Worm (Caenorhabditis elegans) whole organism, young adult: ENCODE results near the gene zmp-5.

Experiments used
- B0035.1 ChIP-seq: sonication (generic microtip); optimal IDR thresholded peaks from 2 replicates; lab custom pipeline; 2016; ENCODE audit warnings: missing genetic modification characterization, mild to moderate bottlenecking, missing compliant biosample characterization, missing genotype, missing genetic modification reagents
- F22D6.2 ChIP-seq: sonication (generic microtip); optimal IDR thresholded peaks from 2 replicates; lab custom pipeline; 2016; ENCODE audit warnings: mild to moderate bottlenecking, missing genetic modification characterization, missing compliant biosample characterization
- F39B2.1 ChIP-seq: fragments of 200-800 bp; sonication (Bioruptor generic); IDR thresholded peaks from 2 replicates; pipeline ENCODE4 v1.3.6; 2022; ENCODE audit warnings: missing genetic modification reagents, missing genetic modification characterization, missing compliant biosample characterization
- F55B11.4 ChIP-seq: sonication (generic microtip); optimal IDR thresholded peaks from 2 replicates; lab custom pipeline; 2016; ENCODE audit warnings: missing compliant biosample characterization, missing genetic modification characterization, borderline replicate concordance; ENCODE audit not compliant: insufficient read depth
- K11D2.4 ChIP-seq: fragments of 200-800 bp; sonication (Bioruptor generic); IDR thresholded peaks from 2 replicates; pipeline ENCODE4 v1.3.6; 2022; ENCODE audit warnings: missing genetic modification reagents, missing genetic modification characterization, missing compliant biosample characterization
- K12H6.12 ChIP-seq: fragments of 200-800 bp; sonication (Bioruptor generic); optimal IDR thresholded peaks from 2 replicates; lab custom pipeline; 2018; ENCODE audit warnings: mild to moderate bottlenecking, missing genetic modification characterization, missing compliant biosample characterization
- ZK185.1 ChIP-seq: sonication (generic microtip); optimal IDR thresholded peaks from 2 replicates; lab custom pipeline; 2016; ENCODE audit warnings: mild to moderate bottlenecking, missing genetic modification characterization, missing compliant biosample characterization; ENCODE audit not compliant: poor library complexity, severe bottlenecking
- atf-7 ChIP-seq: sonication (generic microtip); optimal IDR thresholded peaks from 2 replicates; lab custom pipeline; 2017; ENCODE audit warnings: mild to moderate bottlenecking, missing genetic modification characterization, missing compliant biosample characterization
- attf-3 ChIP-seq: fragments of 200-800 bp; sonication (Bioruptor generic); conservative IDR thresholded peaks from 2 replicates; pipeline ENCODE4 v1.3.6; 2022; ENCODE audit warnings: missing genetic modification reagents, missing genetic modification characterization, missing compliant biosample characterization
- cebp-1 ChIP-seq, 2 experiments: fragments of 200-800 bp in 1 of 2; sonication (Bioruptor generic) in 1 of 2; sonication (generic microtip) in 1 of 2; IDR thresholded peaks in 1 of 2; optimal IDR thresholded peaks in 1 of 2; 2 replicates each; pipeline versions ENCODE4 v1.3.6 to Lab custom; 2017 to 2022; ENCODE audit warnings: missing compliant biosample characterization in 2 of 2, missing genetic modification characterization in 2 of 2, mild to moderate bottlenecking in 1 of 2, missing genetic modification reagents in 1 of 2, moderate library complexity in 1 of 2
- ceh-100 ChIP-seq: fragments of 200-800 bp; sonication (Bioruptor generic); IDR thresholded peaks from 2 replicates; pipeline ENCODE4 v1.3.6; 2022; ENCODE audit warnings: missing genetic modification reagents, missing genetic modification characterization, missing compliant biosample characterization
- ceh-27 ChIP-seq: fragments of 200-800 bp; sonication (Bioruptor generic); optimal IDR thresholded peaks from 2 replicates; lab custom pipeline; 2018; ENCODE audit warnings: mild to moderate bottlenecking, missing genetic modification characterization, moderate library complexity, missing compliant biosample characterization
- ceh-58 ChIP-seq: fragments of 200-800 bp; sonication (Bioruptor generic); IDR thresholded peaks from 2 replicates; pipeline ENCODE4 v1.3.6; 2022; ENCODE audit warnings: missing genetic modification characterization, missing compliant biosample characterization
- egl-44 ChIP-seq: fragments of 200-800 bp; sonication (Bioruptor generic); IDR thresholded peaks from 2 replicates; pipeline ENCODE4 v1.3.6; 2022; ENCODE audit warnings: missing genetic modification reagents, missing genetic modification characterization, missing compliant biosample characterization
- egrh-3 ChIP-seq: fragments of 200-800 bp; sonication (Bioruptor generic); IDR thresholded peaks from 2 replicates; pipeline ENCODE4 v1.3.6; 2022; ENCODE audit warnings: missing genetic modification reagents, missing genetic modification characterization, missing compliant biosample characterization
- ets-4 ChIP-seq: fragments of 200-800 bp; sonication (Bioruptor generic); optimal IDR thresholded peaks from 2 replicates; lab custom pipeline; 2018; ENCODE audit warnings: mild to moderate bottlenecking, missing genetic modification characterization, missing compliant biosample characterization
- hlh-12 ChIP-seq: sonication (generic microtip); optimal IDR thresholded peaks from 2 replicates; lab custom pipeline; 2016; ENCODE audit warnings: missing genetic modification characterization, missing compliant biosample characterization
- hmg-20 ChIP-seq: fragments of 200-800 bp; sonication (Bioruptor generic); IDR thresholded peaks from 2 replicates; pipeline ENCODE4 v1.3.6; 2022; ENCODE audit warnings: missing genetic modification reagents, missing genetic modification characterization, missing compliant biosample characterization
- hsf-1 ChIP-seq: fragments of 200-800 bp; sonication (Bioruptor generic); IDR thresholded peaks from 2 replicates; pipeline ENCODE4 v1.3.6; 2022; ENCODE audit warnings: missing genetic modification reagents, missing genetic modification characterization, missing compliant biosample characterization
- let-526 ChIP-seq: fragments of 200-800 bp; sonication (Bioruptor generic); IDR thresholded peaks from 2 replicates; pipeline ENCODE4 v1.3.6; 2022; ENCODE audit warnings: missing genetic modification reagents, missing genetic modification characterization, missing compliant biosample characterization
- let-607 ChIP-seq, 2 experiments: fragments of 200-800 bp in 1 of 2; sonication (Bioruptor generic) in 1 of 2; sonication (generic microtip) in 1 of 2; optimal IDR thresholded peaks; 2 replicates each; lab custom pipeline; 2016 to 2018; ENCODE audit warnings: mild to moderate bottlenecking in 2 of 2, missing compliant biosample characterization in 2 of 2, missing genetic modification characterization in 2 of 2, moderate library complexity in 2 of 2, missing genotype in 1 of 2
- lin-35 ChIP-seq, 3 experiments: fragments of 150-350 bp in 2 of 3; sonication (generic microtip) in 1 of 3; optimal IDR thresholded peaks; 2 replicates each; lab custom pipeline; 2014 to 2018; ENCODE audit warnings: missing biosample characterization in 3 of 3, missing genetic modification characterization in 3 of 3, missing genetic modification reagents in 3 of 3
- lin-40 ChIP-seq: sonication (generic microtip); optimal IDR thresholded peaks from 2 replicates; lab custom pipeline; 2016; ENCODE audit warnings: missing genetic modification characterization, mild to moderate bottlenecking, missing compliant biosample characterization, missing genotype, missing genetic modification reagents
- lsy-27 ChIP-seq: sonication (generic microtip); optimal IDR thresholded peaks from 2 replicates; lab custom pipeline; 2017; ENCODE audit warnings: missing genetic modification characterization, mild to moderate bottlenecking, missing compliant biosample characterization, antibody characterized with exemption, missing genotype, borderline replicate concordance; ENCODE audit not compliant: insufficient read depth
- madf-10 ChIP-seq: sonication (generic microtip); optimal IDR thresholded peaks from 2 replicates; lab custom pipeline; 2016; ENCODE audit warnings: mild to moderate bottlenecking, missing genetic modification characterization, missing compliant biosample characterization
- madf-3 ChIP-seq: fragments of 200-800 bp; sonication (Bioruptor generic); IDR thresholded peaks from 2 replicates; pipeline ENCODE4 v1.3.6; 2022; ENCODE audit warnings: missing genetic modification reagents, missing genetic modification characterization, missing compliant biosample characterization
- madf-6 ChIP-seq: fragments of 200-800 bp; sonication (Bioruptor generic); IDR thresholded peaks from 2 replicates; pipeline ENCODE4 v1.3.6; 2022; ENCODE audit warnings: missing genetic modification reagents, missing genetic modification characterization, missing compliant biosample characterization
- madf-8 ChIP-seq: fragments of 200-800 bp; sonication (Bioruptor generic); conservative IDR thresholded peaks from 2 replicates; pipeline ENCODE4 v1.3.6; 2022; ENCODE audit warnings: missing genetic modification reagents, missing genetic modification characterization, missing compliant biosample characterization
- mel-28 ChIP-seq: sonication (generic microtip); optimal IDR thresholded peaks from 2 replicates; lab custom pipeline; 2016; ENCODE audit warnings: borderline replicate concordance, mild to moderate bottlenecking, missing genetic modification characterization, missing compliant biosample characterization
- mxl-1 ChIP-seq: sonication (generic microtip); optimal IDR thresholded peaks from 2 replicates; lab custom pipeline; 2016; ENCODE audit warnings: missing genetic modification characterization, missing compliant biosample characterization
- nhr-80 ChIP-seq: sonication (generic microtip); optimal IDR thresholded peaks from 2 replicates; lab custom pipeline; 2016; ENCODE audit warnings: missing genetic modification characterization, missing compliant biosample characterization
- pbrm-1 ChIP-seq: fragments of 200-800 bp; sonication (Bioruptor generic); IDR thresholded peaks from 2 replicates; pipeline ENCODE4 v1.3.6; 2022; ENCODE audit warnings: missing genetic modification reagents, missing genetic modification characterization, missing compliant biosample characterization
- rcor-1 ChIP-seq: fragments of 200-800 bp; sonication (Bioruptor generic); IDR thresholded peaks from 2 replicates; pipeline ENCODE4 v1.3.6; 2022; ENCODE audit warnings: missing genetic modification reagents, missing genetic modification characterization, missing compliant biosample characterization
- rec-8 ChIP-seq, 2 experiments: sonication (generic microtip); optimal IDR thresholded peaks; 2 replicates each; lab custom pipeline; 2016; ENCODE audit warnings: mild to moderate bottlenecking in 2 of 2, missing genetic modification characterization in 2 of 2, missing genetic modification reagents in 2 of 2, missing genotype in 2 of 2, missing biosample characterization in 1 of 2, missing compliant biosample characterization in 1 of 2, moderate library complexity in 1 of 2
- repo-1 ChIP-seq: sonication (generic microtip); optimal IDR thresholded peaks from 2 replicates; lab custom pipeline; 2017; ENCODE audit warnings: mild to moderate bottlenecking, missing genetic modification characterization, missing compliant biosample characterization
- snpc-4 ChIP-seq, 5 experiments: fragments of 150-350 bp in 1 of 5; sonication (generic microtip) in 4 of 5; optimal IDR thresholded peaks; 2 replicates each; lab custom pipeline; 2014 to 2018; ENCODE audit warnings: missing genetic modification characterization in 5 of 5, missing biosample characterization in 3 of 5, antibody characterized with exemption in 2 of 5, mild to moderate bottlenecking in 2 of 5, missing compliant biosample characterization in 2 of 5, missing genotype in 2 of 5, moderate library complexity in 2 of 5, missing genetic modification reagents in 1 of 5
- tbp1 ChIP-seq: fragments of 200-800 bp; sonication (Bioruptor generic); optimal IDR thresholded peaks from 2 replicates; lab custom pipeline; 2018; ENCODE audit warnings: mild to moderate bottlenecking, missing genetic modification characterization, missing compliant biosample characterization
- tbx-9 ChIP-seq: sonication (generic microtip); optimal IDR thresholded peaks from 2 replicates; lab custom pipeline; 2016; ENCODE audit warnings: borderline replicate concordance, missing genetic modification characterization, inconsistent platforms, missing compliant biosample characterization
- xnd-1 ChIP-seq: sonication (generic microtip); optimal IDR thresholded peaks from 2 replicates; lab custom pipeline; 2016; ENCODE audit warnings: missing genotype, missing genetic modification reagents, missing genetic modification characterization, missing compliant biosample characterization
- zim-3 ChIP-seq: sonication (generic microtip); optimal IDR thresholded peaks from 2 replicates; lab custom pipeline; 2017; ENCODE audit warnings: mild to moderate bottlenecking, missing genetic modification characterization, moderate library complexity, missing compliant biosample characterization

zmp-5 gene

DNA sequence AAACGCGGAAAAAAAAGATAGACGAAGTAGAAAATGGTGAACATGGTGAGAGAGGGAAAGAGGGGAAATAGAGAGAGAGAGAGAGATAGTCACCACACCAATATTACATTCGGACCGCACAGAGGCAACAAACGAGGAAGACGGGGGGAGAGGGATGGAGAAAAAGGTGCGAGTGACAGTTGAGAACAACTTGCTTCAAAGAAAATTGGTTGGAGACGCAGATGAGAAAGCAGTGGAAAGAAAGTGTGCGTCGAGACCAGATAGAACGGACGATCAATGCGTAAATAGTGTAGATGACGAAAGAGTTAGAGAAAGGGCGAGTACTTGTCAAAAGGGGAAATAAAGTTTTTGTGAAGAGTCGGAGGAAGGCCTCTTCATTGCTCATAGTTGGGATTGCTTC lies 23.5 kb downstream of the zmp-5 start (continued):
- no peak for TF ChIP-seq attf-3 (GFP tag; lab: Robert Waterston, UW)
- TF ChIP-seq snpc-4 (GFP tag; optimal IDR thresholded peaks at IDR 0.05; lab: Kevin White, UChicago) = no peak
- peak in 3 of 4 experiments; percentile 18 to 46 (median 38) for TF ChIP-seq snpc-4 (tag; optimal IDR thresholded peaks at IDR 0.05; lab: Kevin White, UChicago)
- 0 out of 2 replicates have a peak, but pooled peaks have one; percentile 17 for TF ChIP-seq ceh-100 (GFP tag; lab: Robert Waterston, UW)
- TF ChIP-seq ceh-27 (GFP tag; lab: Kevin White, UChicago) = peak; percentile 71
- peak; percentile 7 for TF ChIP-seq F22D6.2
- TF ChIP-seq repo-1 (tag; lab: Kevin White, UChicago) = peak; percentile 26
- 0 out of 2 replicates have a peak, but pooled peaks have one; percentile 30 for TF ChIP-seq egrh-3 (GFP tag; lab: Robert Waterston, UW)
- TF ChIP-seq K11D2.4 = 0 out of 2 replicates have a peak, but pooled peaks have one; percentile 28
- TF ChIP-seq tbp1 = peak; percentile 48
- TF ChIP-seq mxl-1 (tag; lab: Kevin White, UChicago) = no peak
- no peak for TF ChIP-seq mel-28 (tag; lab: Kevin White, UChicago)

DNA sequence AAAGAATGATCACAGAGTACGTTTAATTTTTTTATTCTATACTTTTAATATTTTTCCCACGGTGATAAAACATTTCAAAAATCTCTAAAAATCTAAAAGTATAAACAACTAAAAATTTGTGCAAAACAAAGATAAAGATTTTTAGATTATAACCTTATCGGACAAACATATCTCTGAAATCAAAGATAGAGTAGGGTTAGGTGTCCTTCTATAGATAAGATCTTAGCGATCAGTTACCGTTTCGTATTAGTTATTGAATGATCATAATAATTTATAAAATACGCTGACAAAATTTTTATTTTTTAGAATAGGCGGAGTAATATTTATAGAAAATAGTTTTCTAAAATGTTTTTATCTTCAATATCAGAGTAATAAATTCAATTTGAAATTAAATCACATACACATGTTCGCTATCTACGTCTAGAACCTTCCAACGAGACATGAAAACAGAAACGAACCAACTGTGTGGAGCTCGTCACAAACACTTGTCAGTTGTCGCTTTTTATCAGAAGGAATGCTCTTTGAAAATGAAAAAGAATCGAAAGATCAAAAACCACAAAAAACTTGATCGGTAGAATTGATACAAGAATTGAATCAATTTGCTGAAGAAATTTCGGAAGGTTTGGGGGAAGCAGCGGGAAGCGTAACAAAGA lies 24.8 kb downstream of the zmp-5 start:
- TF ChIP-seq B0035.1 (tag; lab: Kevin White, UChicago) = no peak
- TF ChIP-seq let-607 (tag; optimal IDR thresholded peaks at IDR 0.05; lab: Kevin White, UChicago) = peak in 1 of 2 experiments; percentile 5
- TF ChIP-seq hsf-1 (GFP tag; lab: Robert Waterston, UW) = 0 out of 2 replicates have a peak, but pooled peaks have one; percentile 28
- peak; percentile 22 for TF ChIP-seq nhr-80 (tag; lab: Kevin White, UChicago)
- TF ChIP-seq, all 124 proteins: peak for 3

DNA sequence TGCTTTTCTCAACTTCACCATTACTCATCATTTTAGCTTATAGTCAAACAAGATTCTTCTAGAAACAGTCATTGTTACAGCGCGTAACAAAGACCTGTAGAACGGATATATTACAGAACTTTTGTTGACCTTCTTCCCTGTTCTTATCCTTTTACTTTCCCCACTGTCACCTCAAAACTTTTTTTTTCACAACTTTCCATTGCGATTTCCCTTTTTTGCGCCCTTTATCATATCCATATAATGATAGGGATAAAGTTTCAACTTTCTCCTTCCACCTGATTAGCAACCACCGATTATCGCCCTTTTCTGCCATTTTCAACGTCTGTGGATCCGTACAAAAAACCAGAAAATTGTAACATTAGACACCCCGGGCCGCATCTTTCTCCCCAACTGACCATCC lies 30.2 kb downstream of the zmp-5 start:
- no peak for TF ChIP-seq lin-40 (tag; lab: Kevin White, UChicago)
- no peak for TF ChIP-seq repo-1 (tag; lab: Kevin White, UChicago)
- TF ChIP-seq egl-44 (GFP tag; lab: Robert Waterston, UW) = no peak
- TF ChIP-seq madf-6 = no peak
- TF ChIP-seq F39B2.1 = no peak
- no peak for TF ChIP-seq cebp-1 (GFP tag; IDR thresholded peaks at IDR 0.05; lab: Robert Waterston, UW)
- no peak for TF ChIP-seq cebp-1 (tag; optimal IDR thresholded peaks at IDR 0.05; lab: Kevin White, UChicago)
- TF ChIP-seq xnd-1 (tag; lab: Kevin White, UChicago) = no peak
- TF ChIP-seq madf-3 (GFP tag; lab: Robert Waterston, UW) = no peak
- TF ChIP-seq F55B11.4 (tag; lab: Kevin White, UChicago) = no peak
- TF ChIP-seq rcor-1 = no peak
- TF ChIP-seq madf-8 (GFP tag; lab: Robert Waterston, UW) = no peak
- no peak for TF ChIP-seq tbp1
- TF ChIP-seq madf-10 = no peak
- TF ChIP-seq mxl-1 (tag; lab: Kevin White, UChicago) = no peak
- TF ChIP-seq ceh-58 (GFP tag; lab: Robert Waterston, UW) = no peak
- no peak for TF ChIP-seq let-526 (GFP tag; lab: Robert Waterston, UW)
- no peak for TF ChIP-seq hmg-20 (GFP tag; lab: Robert Waterston, UW)
- no peak for TF ChIP-seq atf-7 (tag; lab: Kevin White, UChicago)
- no peak for TF ChIP-seq lsy-27 (tag; lab: Kevin White, UChicago)

DNA sequence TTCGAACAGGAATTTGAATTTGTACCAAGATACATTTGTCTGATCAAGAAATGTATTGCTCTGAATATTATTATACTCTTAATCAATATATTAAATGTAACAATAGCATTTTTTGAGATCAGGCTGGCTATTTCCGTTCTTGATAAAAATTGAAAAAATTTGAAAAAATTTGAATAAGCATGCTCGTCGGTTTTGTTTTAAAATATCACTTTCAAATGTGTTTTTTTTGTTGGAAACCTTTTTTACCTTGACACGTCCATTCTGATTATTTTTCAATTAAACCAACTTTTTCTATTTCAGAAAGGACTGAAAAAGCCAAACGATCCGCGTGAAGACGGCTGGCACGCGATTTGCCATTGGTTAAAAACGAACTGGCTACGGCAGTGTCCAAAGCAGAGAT lies 31.6 kb downstream of the zmp-5 start, which contains the start of gene adt-1:
adt-1 (plus strand) TSS at position 301 of the 400 bp plus-strand sequence.
- TF ChIP-seq rec-8 (tag; optimal IDR thresholded peaks at IDR 0.05; lab: Kevin White, UChicago) = no peak
- no peak for TF ChIP-seq hlh-12 (tag; lab: Kevin White, UChicago)
- TF ChIP-seq lsy-27 (tag; lab: Kevin White, UChicago) = no peak
- no peak for TF ChIP-seq ets-4
- no peak for TF ChIP-seq zim-3 (tag; lab: Kevin White, UChicago)
- TF ChIP-seq ZK185.1 (tag; lab: Kevin White, UChicago) = no peak
- no peak for TF ChIP-seq pbrm-1 (GFP tag; lab: Robert Waterston, UW)
- TF ChIP-seq tbx-9 (tag; lab: Kevin White, UChicago) = no peak
- TF ChIP-seq ceh-27 (GFP tag; lab: Kevin White, UChicago) = no peak
- TF ChIP-seq K12H6.12 (tag; lab: Kevin White, UChicago) = no peak
- no peak for TF ChIP-seq madf-3 (GFP tag; lab: Robert Waterston, UW)
- TF ChIP-seq lin-35 (GFP tag; optimal IDR thresholded peaks at IDR 0.05; lab: Kevin White, UChicago) = no peak
- TF ChIP-seq madf-6 = no peak
